Fruit fly (Drosophila melanogaster) S2 (cell line): ENCODE data around the gene CG32269.

Experiments
- CG8478 ChIP-seq: fragments of >200 bp; optimal IDR thresholded peaks from 2 replicates; lab custom pipeline; 2018
- CTCF ChIP-seq, 2 experiments: fragments of >200 bp; optimal IDR thresholded peaks; 2 replicates each; lab custom pipeline; 2018

Gene CG32269

dm6 chr3L:3208895-3209294 lies at the start of gene CG32269, which contains the start of gene CG32270:
TSS of gene CG32269 (minus strand) at chr3L:3208985.
TSS of gene CG32270 (minus strand) at chr3L:3208985.
- no peak for TF ChIP-seq CG8478 (lab: Kevin White, UChicago)
- TF ChIP-seq CTCF (optimal IDR thresholded peaks at IDR 0.05; lab: Kevin White, UChicago): no peak

- TF ChIP-seq CG8478 (lab: Kevin White, UChicago) (no peak), CTCF (optimal IDR thresholded peaks at IDR 0.05; lab: Kevin White, UChicago) (no peak)
These were observed 48.9 kb upstream of the CG32269 start, which contains the start of gene ckd for dm6 chr3L:3257690-3258089. TSS of gene ckd (plus strand) at chr3L:3257878.

- TF ChIP-seq CG8478 (lab: Kevin White, UChicago): no peak
- no peak for TF ChIP-seq CTCF (optimal IDR thresholded peaks at IDR 0.05; lab: Kevin White, UChicago)
These were observed 44.8 kb upstream of the CG32269 start for dm6 chr3L:3253631-3254030.

- no peak for TF ChIP-seq CTCF (optimal IDR thresholded peaks at IDR 0.05; lab: Kevin White, UChicago)
- no peak for TF ChIP-seq CG8478 (lab: Kevin White, UChicago)
These were observed 44.1 kb upstream of the CG32269 start for dm6 chr3L:3252884-3253283.

- no peak for TF ChIP-seq CG8478 (lab: Kevin White, UChicago)
- no peak for TF ChIP-seq CTCF (optimal IDR thresholded peaks at IDR 0.05; lab: Kevin White, UChicago)
These were observed 43.1 kb upstream of the CG32269 start for dm6 chr3L:3251659-3252490.

dm6 chr3L:3250922-3251658 lies 42.3 kb upstream of the CG32269 start:
- no peak for TF ChIP-seq CG8478 (lab: Kevin White, UChicago)
- TF ChIP-seq CTCF (optimal IDR thresholded peaks at IDR 0.05; lab: Kevin White, UChicago): no peak

dm6 chr3L:3249997-3250774 lies 41.4 kb upstream of the CG32269 start:
- TF ChIP-seq CG8478 (lab: Kevin White, UChicago) (no peak), CTCF (optimal IDR thresholded peaks at IDR 0.05; lab: Kevin White, UChicago) (no peak)

dm6 chr3L:3249664-3249996 lies 40.8 kb upstream of the CG32269 start:
- no peak for TF ChIP-seq CTCF (optimal IDR thresholded peaks at IDR 0.05; lab: Kevin White, UChicago)
- no peak for TF ChIP-seq CG8478 (lab: Kevin White, UChicago)

dm6 chr3L:3248714-3249663 lies 40.2 kb upstream of the CG32269 start:
- TF ChIP-seq CG8478 (lab: Kevin White, UChicago) (no peak), CTCF (optimal IDR thresholded peaks at IDR 0.05; lab: Kevin White, UChicago) (no peak)

- TF ChIP-seq CTCF (optimal IDR thresholded peaks at IDR 0.05; lab: Kevin White, UChicago): no peak
- no peak for TF ChIP-seq CG8478 (lab: Kevin White, UChicago)
These were observed 38.6 kb upstream of the CG32269 start, which contains the start of gene CG43389 for dm6 chr3L:3247130-3248065. TSS of gene CG43389 (plus strand) at chr3L:3248015.

- TF ChIP-seq CTCF (optimal IDR thresholded peaks at IDR 0.05; lab: Kevin White, UChicago) (no peak), CG8478 (lab: Kevin White, UChicago) (no peak)
These were observed 37.8 kb upstream of the CG32269 start for dm6 chr3L:3246378-3247129.

- TF ChIP-seq CTCF (optimal IDR thresholded peaks at IDR 0.05; lab: Kevin White, UChicago): no peak
- TF ChIP-seq CG8478 (lab: Kevin White, UChicago): no peak
These were observed 36.4 kb upstream of the CG32269 start for dm6 chr3L:3245189-3245588.
